Fruit fly (Drosophila melanogaster) whole organism, embryonic: ENCODE measurements around the gene Hmbs.
A peak's percentile ranks its signal among the peaks of the same experiment; 100 is the strongest.

Experiments
- Asciz ChIP-seq: fragments of 200-800 bp; sonication (Bioruptor generic); optimal IDR thresholded peaks from 2 replicates; lab custom pipeline; 2017; ENCODE audit warnings: missing biosample characterization, mild to moderate bottlenecking, missing genetic modification characterization, missing genetic modification reagents
- Atf6 ChIP-seq: fragments of 200-800 bp; sonication (Bioruptor generic); IDR thresholded peaks from 2 replicates; pipeline ENCODE4 v1.3.6; 2022; ENCODE audit warnings: missing biosample characterization, missing genetic modification characterization
- CG10654 ChIP-seq: fragments of 200-800 bp; sonication (Bioruptor generic); optimal IDR thresholded peaks from 2 replicates; lab custom pipeline; 2016; ENCODE audit warnings: missing biosample characterization, missing genetic modification characterization
- CG11456 ChIP-seq: fragments of 200-800 bp; sonication (Bioruptor generic); IDR thresholded peaks from 3 replicates; pipeline ENCODE4 v1.3.6; 2022; ENCODE audit warnings: missing biosample characterization, missing genetic modification characterization
- CG12391 ChIP-seq: fragments of 200-800 bp; sonication (Bioruptor generic); optimal IDR thresholded peaks from 3 replicates; lab custom pipeline; 2018; ENCODE audit warnings: missing biosample characterization, mild to moderate bottlenecking, missing genetic modification characterization, moderate library complexity
- CG13296 ChIP-seq: fragments of 200-800 bp; sonication (Bioruptor generic); optimal IDR thresholded peaks from 3 replicates; lab custom pipeline; 2018; ENCODE audit warnings: missing biosample characterization, mild to moderate bottlenecking, missing genetic modification characterization
- CG15696 ChIP-seq: fragments of 200-800 bp; sonication (Bioruptor generic); optimal IDR thresholded peaks from 2 replicates; lab custom pipeline; 2019; ENCODE audit warnings: missing biosample characterization, mild to moderate bottlenecking, missing genetic modification characterization, moderate library complexity
- CG1603 ChIP-seq: fragments of 200-800 bp; sonication (Bioruptor generic); optimal IDR thresholded peaks from 2 replicates; lab custom pipeline; 2019; ENCODE audit warnings: missing biosample characterization, mild to moderate bottlenecking, missing genetic modification characterization, moderate library complexity
- CG17359 ChIP-seq: fragments of 200-800 bp; sonication (Bioruptor generic); optimal IDR thresholded peaks from 3 replicates; lab custom pipeline; 2018; ENCODE audit warnings: missing biosample characterization, mild to moderate bottlenecking, missing genetic modification characterization, moderate library complexity
- CG17385 ChIP-seq: fragments of 200-800 bp; sonication (Bioruptor generic); optimal IDR thresholded peaks from 3 replicates; lab custom pipeline; 2018; ENCODE audit warnings: missing biosample characterization, mild to moderate bottlenecking, missing genetic modification characterization
- CG17612 ChIP-seq: fragments of 200-800 bp; sonication (Bioruptor generic); IDR thresholded peaks from 2 replicates; pipeline ENCODE4 v1.3.6; 2022; ENCODE audit warnings: missing biosample characterization, missing genetic modification characterization
- CG18619 ChIP-seq: fragments of 200-800 bp; sonication (Bioruptor generic); optimal IDR thresholded peaks from 3 replicates; lab custom pipeline; 2017; ENCODE audit warnings: missing biosample characterization, mild to moderate bottlenecking, missing genetic modification characterization
- CG2889 ChIP-seq: fragments of 200-800 bp; sonication (Bioruptor generic); IDR thresholded peaks from 3 replicates; pipeline ENCODE4 v1.3.6; 2022; ENCODE audit warnings: missing biosample characterization, missing genetic modification characterization
- CG30431 ChIP-seq: fragments of 200-800 bp; sonication (Bioruptor generic); optimal IDR thresholded peaks from 2 replicates; lab custom pipeline; 2017; ENCODE audit warnings: missing biosample characterization, missing genetic modification characterization
- CG3281 ChIP-seq: fragments of 200-800 bp; sonication (Bioruptor generic); optimal IDR thresholded peaks from 3 replicates; lab custom pipeline; 2017; ENCODE audit warnings: missing biosample characterization, mild to moderate bottlenecking, missing genetic modification characterization
- CG4404 ChIP-seq: fragments of 200-800 bp; sonication (Bioruptor generic); IDR thresholded peaks from 2 replicates; pipeline ENCODE4 v1.3.6; 2022; ENCODE audit warnings: missing biosample characterization, missing genetic modification characterization
- CG4820 ChIP-seq: fragments of 200-800 bp; sonication (Bioruptor generic); optimal IDR thresholded peaks from 3 replicates; lab custom pipeline; 2016; ENCODE audit warnings: missing biosample characterization, missing genetic modification characterization
- CG6654 ChIP-seq: fragments of 200-800 bp; sonication (Bioruptor generic); optimal IDR thresholded peaks from 2 replicates; lab custom pipeline; 2017; ENCODE audit warnings: missing biosample characterization, mild to moderate bottlenecking, missing genetic modification characterization
- CG6765 ChIP-seq: fragments of 200-800 bp; sonication (Bioruptor generic); optimal IDR thresholded peaks from 3 replicates; lab custom pipeline; 2017; ENCODE audit warnings: missing biosample characterization, mild to moderate bottlenecking, missing genetic modification characterization
- CG7271 ChIP-seq: fragments of 200-800 bp; sonication (Bioruptor generic); optimal IDR thresholded peaks from 2 replicates; lab custom pipeline; 2018; ENCODE audit warnings: missing biosample characterization, mild to moderate bottlenecking, missing genetic modification characterization, moderate library complexity
- CG7928 ChIP-seq: fragments of 200-800 bp; sonication (Bioruptor generic); optimal IDR thresholded peaks from 2 replicates; lab custom pipeline; 2017; ENCODE audit warnings: missing biosample characterization, mild to moderate bottlenecking, missing genetic modification characterization
- Dip2 ChIP-seq: fragments of 200-800 bp; sonication (Bioruptor generic); IDR thresholded peaks from 2 replicates; pipeline ENCODE4 v1.3.6; 2022; ENCODE audit warnings: missing biosample characterization, missing genetic modification characterization
- Gug ChIP-seq: fragments of 200-800 bp; sonication (Bioruptor generic); IDR thresholded peaks from 4 replicates; pipeline ENCODE4 v1.3.6; 2022; ENCODE audit warnings: missing biosample characterization, missing genetic modification characterization
- HmgD ChIP-seq: fragments of 200-800 bp; sonication (Bioruptor generic); optimal IDR thresholded peaks from 3 replicates; lab custom pipeline; 2016; ENCODE audit warnings: missing biosample characterization, missing genetic modification characterization
- Hr39 ChIP-seq: fragments of >200 bp; optimal IDR thresholded peaks from 2 replicates; lab custom pipeline; 2017
- Lim3 ChIP-seq: fragments of 200-800 bp; sonication (Bioruptor generic); IDR thresholded peaks from 2 replicates; pipeline ENCODE4 v1.3.6; 2022; ENCODE audit warnings: missing biosample characterization, missing genetic modification characterization
- MBD-R2 ChIP-seq: fragments of 200-800 bp; sonication (Bioruptor generic); IDR thresholded peaks from 2 replicates; pipeline ENCODE4 v1.3.6; 2022; ENCODE audit warnings: missing biosample characterization, missing genetic modification characterization
- Meics ChIP-seq: fragments of 200-800 bp; sonication (Bioruptor generic); optimal IDR thresholded peaks from 2 replicates; lab custom pipeline; 2017; ENCODE audit warnings: missing biosample characterization, mild to moderate bottlenecking, missing genetic modification characterization
- Oaz ChIP-seq: fragments of 200-800 bp; sonication (Bioruptor generic); IDR thresholded peaks from 2 replicates; pipeline ENCODE4 v1.3.6; 2022; ENCODE audit warnings: missing biosample characterization, missing genetic modification characterization
- Scr ChIP-seq: fragments of 200-800 bp; sonication (Bioruptor generic); IDR thresholded peaks from 2 replicates; pipeline ENCODE4 v1.3.6; 2022; ENCODE audit warnings: missing biosample characterization, missing genetic modification characterization; ENCODE audit not compliant: partially characterized antibody
- Sin3A ChIP-seq: fragments of >200 bp; optimal IDR thresholded peaks from 2 replicates; lab custom pipeline; 2018
- Six4 ChIP-seq: fragments of 200-800 bp; sonication (Bioruptor generic); optimal IDR thresholded peaks from 2 replicates; lab custom pipeline; 2016; ENCODE audit warnings: missing biosample characterization, missing genetic modification characterization
- Stat92E ChIP-seq, 3 experiments: fragments of >200 bp in 2 of 3; fragments of 200-800 bp in 1 of 3; sonication (Bioruptor generic) in 1 of 3; optimal IDR thresholded peaks; 2 replicates each; lab custom pipeline; 2017 to 2019; ENCODE audit warnings: missing biosample characterization in 3 of 3, missing genetic modification characterization in 3 of 3, mild to moderate bottlenecking in 1 of 3, moderate library complexity in 1 of 3
- Usf ChIP-seq: fragments of 200-800 bp; sonication (Bioruptor generic); optimal IDR thresholded peaks from 2 replicates; lab custom pipeline; 2017; ENCODE audit warnings: missing genotype, missing biosample characterization, missing genetic modification characterization
- Vsx1 ChIP-seq: fragments of 200-800 bp; sonication (Bioruptor generic); optimal IDR thresholded peaks from 2 replicates; lab custom pipeline; 2017; ENCODE audit warnings: missing biosample characterization, mild to moderate bottlenecking, missing genetic modification characterization, missing genetic modification reagents
- ac ChIP-seq: fragments of 200-800 bp; sonication (Bioruptor generic); optimal IDR thresholded peaks from 3 replicates; lab custom pipeline; 2017; ENCODE audit warnings: missing biosample characterization, mild to moderate bottlenecking, missing genetic modification characterization
- amos ChIP-seq: fragments of 200-800 bp; sonication (Bioruptor generic); IDR thresholded peaks from 2 replicates; pipeline ENCODE4 v1.3.6; 2022; ENCODE audit warnings: missing biosample characterization, missing genetic modification characterization; ENCODE audit not compliant: partially characterized antibody
- cato ChIP-seq: fragments of 200-800 bp; sonication (Bioruptor generic); optimal IDR thresholded peaks from 2 replicates; lab custom pipeline; 2016; ENCODE audit warnings: missing biosample characterization, missing genetic modification characterization, borderline replicate concordance
- crol ChIP-seq: fragments of 200-800 bp; sonication (Bioruptor generic); IDR thresholded peaks from 2 replicates; pipeline ENCODE4 v1.3.6; 2022; ENCODE audit warnings: missing biosample characterization, missing genetic modification characterization
- gcm2 ChIP-seq: fragments of 200-800 bp; sonication (Bioruptor generic); optimal IDR thresholded peaks from 2 replicates; lab custom pipeline; 2016; ENCODE audit warnings: missing biosample characterization, missing genetic modification characterization
- gsb-n ChIP-seq: fragments of 200-800 bp; sonication (Bioruptor generic); optimal IDR thresholded peaks from 3 replicates; lab custom pipeline; 2018; ENCODE audit warnings: missing biosample characterization, mild to moderate bottlenecking, missing genetic modification characterization
- gt ChIP-seq: fragments of 200-800 bp; sonication (Bioruptor generic); IDR thresholded peaks from 2 replicates; pipeline ENCODE4 v1.3.6; 2022; ENCODE audit warnings: missing biosample characterization, missing genetic modification characterization
- hb ChIP-seq: fragments of 200-800 bp; sonication (Bioruptor generic); IDR thresholded peaks from 3 replicates; pipeline ENCODE4 v1.3.6; 2022; ENCODE audit warnings: missing biosample characterization, missing genetic modification characterization; ENCODE audit not compliant: partially characterized antibody
- inv ChIP-seq: fragments of 200-800 bp; sonication (Bioruptor generic); IDR thresholded peaks from 2 replicates; pipeline ENCODE4 v1.3.6; 2022; ENCODE audit warnings: missing biosample characterization, missing genetic modification characterization; ENCODE audit not compliant: partially characterized antibody
- lbe ChIP-seq: fragments of 200-800 bp; sonication (Bioruptor generic); optimal IDR thresholded peaks from 2 replicates; lab custom pipeline; 2016; ENCODE audit warnings: missing biosample characterization, mild to moderate bottlenecking, missing genetic modification characterization
- otp ChIP-seq: fragments of 200-800 bp; sonication (Bioruptor generic); IDR thresholded peaks from 3 replicates; pipeline ENCODE4, ENCODE4 v1.3.6; 2022; ENCODE audit warnings: missing biosample characterization, missing genetic modification characterization
- psq ChIP-seq: fragments of 200-800 bp; sonication (Bioruptor generic); optimal IDR thresholded peaks from 2 replicates; lab custom pipeline; 2017; ENCODE audit warnings: missing biosample characterization, missing genetic modification characterization
- ranshi ChIP-seq: fragments of 200-800 bp; sonication (Bioruptor generic); IDR thresholded peaks from 2 replicates; pipeline ENCODE4 v1.3.6; 2022; ENCODE audit warnings: missing biosample characterization, missing genetic modification characterization
- sc ChIP-seq, 3 experiments: fragments of >200 bp in 2 of 3; fragments of 200-800 bp in 1 of 3; sonication (Bioruptor generic) in 1 of 3; optimal IDR thresholded peaks; 2 replicates in 2 of 3; 3 replicates in 1 of 3; lab custom pipeline; 2017; ENCODE audit warnings: mild to moderate bottlenecking in 1 of 3, missing biosample characterization in 1 of 3, missing genetic modification characterization in 1 of 3, missing genetic modification reagents in 1 of 3
- trem ChIP-seq: fragments of 200-800 bp; optimal IDR thresholded peaks from 3 replicates; lab custom pipeline; 2019; ENCODE audit warnings: missing biosample characterization, mild to moderate bottlenecking, missing genetic modification characterization, moderate library complexity
- wor ChIP-seq: fragments of 200-800 bp; sonication (Bioruptor generic); IDR thresholded peaks from 2 replicates; pipeline ENCODE4 v1.3.6; 2022; ENCODE audit warnings: missing biosample characterization, missing genetic modification characterization

The Hmbs gene

dm6 chr3L:1352065-1352464, 17.4 kb downstream of the Hmbs start (continued):
- TF ChIP-seq amos (GFP tag; lab: Robert Waterston, UW) (peak; percentile 89), CG6654 (GFP tag; lab: Kevin White, UChicago) (no peak), CG6765 (GFP tag; lab: Kevin White, UChicago) (no peak), CG17612 (GFP tag; lab: Robert Waterston, UW) (no peak), ranshi (GFP tag; lab: Robert Waterston, UW) (no peak), CG13296 (GFP tag; lab: Kevin White, UChicago) (peak; percentile 15), crol (GFP tag; lab: Robert Waterston, UW) (no peak), inv (GFP tag; lab: Robert Waterston, UW) (peak; percentile 73), Stat92E (GFP tag; optimal IDR thresholded peaks at IDR 0.05; lab: Kevin White, UChicago) (peak in 1 of 3 experiments; percentile 53), CG4820 (GFP tag; lab: Kevin White, UChicago) (no peak), Scr (peak; percentile 91), gcm2 (GFP tag; lab: Kevin White, UChicago) (no peak), CG7271 (no peak), psq (GFP tag; lab: Kevin White, UChicago) (no peak), ac (no peak), trem (peak; percentile 37), Hr39 (lab: Kevin White, UChicago) (no peak), hb (GFP tag; lab: Robert Waterston, UW) (peak; percentile 66; the same call in 2 of the 3 replicates), Sin3A (no peak), CG4404 (GFP tag; lab: Robert Waterston, UW) (no peak), Dip2 (GFP tag; lab: Robert Waterston, UW) (peak; percentile 94), CG3281 (GFP tag; lab: Kevin White, UChicago) (peak; percentile 22), CG30431 (GFP tag; lab: Kevin White, UChicago) (no peak), Meics (peak; percentile 32), sc (optimal IDR thresholded peaks at IDR 0.05; lab: Kevin White, UChicago) (no peak), sc (GFP tag; optimal IDR thresholded peaks at IDR 0.05; lab: Kevin White, UChicago) (no peak), Asciz (no peak), Oaz (no peak), CG11456 (GFP tag; lab: Robert Waterston, UW) (peak; percentile 43; the same call in 1 of the 3 replicates), Vsx1 (GFP tag; lab: Kevin White, UChicago) (peak; percentile 48), Lim3 (GFP tag; lab: Robert Waterston, UW) (no peak), CG2889 (GFP tag; lab: Robert Waterston, UW) (no peak), CG7928 (GFP tag; lab: Kevin White, UChicago) (no peak), Gug (peak; percentile 31; the same call in 1 of the 4 replicates), CG17359 (tag; lab: Kevin White, UChicago) (peak; percentile 27), CG12391 (tag; lab: Kevin White, UChicago) (peak; percentile 29), lbe (GFP tag; lab: Kevin White, UChicago) (no peak), Usf (GFP tag; lab: Kevin White, UChicago) (no peak), Six4 (GFP tag; lab: Kevin White, UChicago) (no peak), cato (GFP tag; lab: Kevin White, UChicago) (no peak), wor (GFP tag; lab: Robert Waterston, UW) (no peak), CG17385 (peak; percentile 11), CG1603 (tag; lab: Kevin White, UChicago) (peak; percentile 50), CG15696 (tag; lab: Kevin White, UChicago) (peak; percentile 36), gsb-n (tag; lab: Kevin White, UChicago) (peak; percentile 19), CG10654 (GFP tag; lab: Kevin White, UChicago) (no peak), otp (GFP tag; lab: Robert Waterston, UW) (0 out of 3 replicates have a peak, but pooled peaks have one; percentile 17), HmgD (GFP tag; lab: Kevin White, UChicago) (peak; percentile 26), CG18619 (no peak), Atf6 (GFP tag; lab: Robert Waterston, UW) (0 out of 2 replicates have a peak, but pooled peaks have one; percentile 14), MBD-R2 (GFP tag; lab: Robert Waterston, UW) (peak; percentile 39; the same call in 1 of the 2 replicates), gt (no peak)
